Worm (Caenorhabditis elegans) whole organism, mixed stage, embryonic: ENCODE measurements around the gene T18D3.9.

Experiments used
- M03D4.4 ChIP-seq: sonication (generic microtip); optimal IDR thresholded peaks from 2 replicates; lab custom pipeline; 2017; ENCODE audit warnings: mild to moderate bottlenecking, missing genetic modification characterization, missing compliant biosample characterization
- bed-3 ChIP-seq: fragments of 200-800 bp; sonication (Bioruptor generic); optimal IDR thresholded peaks from 3 replicates; lab custom pipeline; 2018; ENCODE audit warnings: mild to moderate bottlenecking, missing genetic modification characterization, moderate library complexity, missing compliant biosample characterization
- blmp-1 ChIP-seq: fragments of 150-350 bp; optimal IDR thresholded peaks from 2 replicates; lab custom pipeline; 2014; ENCODE audit warnings: missing biosample characterization, missing genetic modification characterization
- ceh-39 ChIP-seq: fragments of 150-350 bp; optimal IDR thresholded peaks from 2 replicates; lab custom pipeline; 2014; ENCODE audit warnings: missing biosample characterization, missing genetic modification characterization
- ceh-43 ChIP-seq: fragments of 200-800 bp; sonication (Bioruptor generic); optimal IDR thresholded peaks from 2 replicates; lab custom pipeline; 2018; ENCODE audit warnings: mild to moderate bottlenecking, missing genetic modification characterization, moderate library complexity, missing compliant biosample characterization
- ceh-83 ChIP-seq: fragments of 200-800 bp; sonication (Bioruptor generic); optimal IDR thresholded peaks from 2 replicates; lab custom pipeline; 2018; ENCODE audit warnings: mild to moderate bottlenecking, missing genetic modification characterization, missing compliant biosample characterization
- ces-1 ChIP-seq: fragments of 150-350 bp; optimal IDR thresholded peaks from 2 replicates; lab custom pipeline; 2014; ENCODE audit warnings: missing biosample characterization, missing genetic modification reagents, missing genetic modification characterization
- drap-1 ChIP-seq: fragments of 200-800 bp; sonication (Bioruptor generic); optimal IDR thresholded peaks from 3 replicates; lab custom pipeline; 2018; ENCODE audit warnings: mild to moderate bottlenecking, missing genetic modification characterization, missing compliant biosample characterization
- elt-3 ChIP-seq: fragments of 150-350 bp; optimal IDR thresholded peaks from 2 replicates; lab custom pipeline; 2014; ENCODE audit warnings: missing biosample characterization, missing genetic modification characterization
- flh-1 ChIP-seq: fragments of 200-800 bp; sonication (Bioruptor generic); optimal IDR thresholded peaks from 2 replicates; lab custom pipeline; 2018; ENCODE audit warnings: mild to moderate bottlenecking, missing genetic modification characterization, moderate library complexity, missing compliant biosample characterization
- ham-2 ChIP-seq: fragments of 200-800 bp; sonication (Bioruptor generic); optimal IDR thresholded peaks from 2 replicates; lab custom pipeline; 2018; ENCODE audit warnings: mild to moderate bottlenecking, missing genetic modification characterization, missing compliant biosample characterization
- hlh-1 ChIP-seq: fragments of 150-350 bp; optimal IDR thresholded peaks from 2 replicates; lab custom pipeline; 2014; ENCODE audit warnings: missing biosample characterization, missing genetic modification reagents, missing genetic modification characterization
- lin-13 ChIP-seq: fragments of 150-350 bp; optimal IDR thresholded peaks from 2 replicates; lab custom pipeline; 2014; ENCODE audit warnings: missing biosample characterization, missing genetic modification characterization
- lin-32 ChIP-seq: fragments of 200-800 bp; sonication (Bioruptor generic); optimal IDR thresholded peaks from 2 replicates; lab custom pipeline; 2018; ENCODE audit warnings: mild to moderate bottlenecking, missing genetic modification characterization, missing compliant biosample characterization
- lsy-2 ChIP-seq: fragments of 150-350 bp; optimal IDR thresholded peaks from 2 replicates; lab custom pipeline; 2014; ENCODE audit warnings: missing biosample characterization, missing genetic modification characterization
- mab-5 ChIP-seq: fragments of 150-350 bp; optimal IDR thresholded peaks from 2 replicates; lab custom pipeline; 2014; ENCODE audit warnings: missing biosample characterization, missing genetic modification characterization
- mls-2 ChIP-seq: sonication (generic microtip); optimal IDR thresholded peaks from 2 replicates; lab custom pipeline; 2016; ENCODE audit warnings: mild to moderate bottlenecking, missing genetic modification characterization, moderate library complexity, missing compliant biosample characterization
- nhr-12 ChIP-seq: fragments of 150-350 bp; optimal IDR thresholded peaks from 2 replicates; lab custom pipeline; 2014; ENCODE audit warnings: missing biosample characterization, missing genetic modification characterization
- nhr-237 ChIP-seq: fragments of 150-350 bp; optimal IDR thresholded peaks from 2 replicates; lab custom pipeline; 2014; ENCODE audit warnings: missing biosample characterization, missing genetic modification characterization
- nhr-28 ChIP-seq: fragments of 150-350 bp; optimal IDR thresholded peaks from 2 replicates; lab custom pipeline; 2014; ENCODE audit warnings: missing biosample characterization, missing genetic modification characterization
- pha-4 ChIP-seq: fragments of 150-350 bp; optimal IDR thresholded peaks from 2 replicates; lab custom pipeline; 2018; ENCODE audit warnings: missing biosample characterization, missing genetic modification reagents, missing genetic modification characterization
- sem-2 ChIP-seq: fragments of 200-800 bp; sonication (Bioruptor generic); optimal IDR thresholded peaks from 2 replicates; lab custom pipeline; 2018; ENCODE audit warnings: mild to moderate bottlenecking, missing genetic modification characterization, missing compliant biosample characterization
- snpc-4 ChIP-seq: fragments of 150-350 bp; optimal IDR thresholded peaks from 2 replicates; lab custom pipeline; 2014; ENCODE audit warnings: missing biosample characterization, missing genetic modification characterization
- sptf-1 ChIP-seq: sonication (generic microtip); optimal IDR thresholded peaks from 2 replicates; lab custom pipeline; 2017; ENCODE audit warnings: mild to moderate bottlenecking, missing genetic modification characterization, moderate library complexity, missing compliant biosample characterization
- tbx-8 ChIP-seq: fragments of 200-800 bp; sonication (Bioruptor generic); optimal IDR thresholded peaks from 2 replicates; lab custom pipeline; 2018; ENCODE audit warnings: mild to moderate bottlenecking, missing genetic modification characterization, moderate library complexity, missing compliant biosample characterization
- unc-39 ChIP-seq: fragments of 150-350 bp; optimal IDR thresholded peaks from 2 replicates; lab custom pipeline; 2014; ENCODE audit warnings: missing biosample characterization, missing genetic modification characterization
- zip-8 ChIP-seq: fragments of 150-350 bp; optimal IDR thresholded peaks from 2 replicates; lab custom pipeline; 2014; ENCODE audit warnings: missing biosample characterization, missing genetic modification characterization
- ztf-11 ChIP-seq: fragments of 150-350 bp; optimal IDR thresholded peaks from 2 replicates; lab custom pipeline; 2014; ENCODE audit warnings: missing biosample characterization, missing genetic modification characterization

Gene T18D3.9

ce11 chrX:12446572-12446971 is 7.7 kb downstream of the T18D3.9 start:
- TF ChIP-seq drap-1 (no peak), lsy-2 (tag; lab: Kevin White, UChicago) (no peak), ham-2 (GFP tag; lab: Kevin White, UChicago) (no peak)

ce11 chrX:12444423-12444822 is 9.8 kb downstream of the T18D3.9 start:
- TF ChIP-seq elt-3 (tag; lab: Kevin White, UChicago) = no peak
- no peak for TF ChIP-seq snpc-4 (tag; lab: Kevin White, UChicago)
- no peak for TF ChIP-seq ces-1 (GFP tag; lab: Kevin White, UChicago)
- TF ChIP-seq drap-1 = no peak
- TF ChIP-seq ceh-39 (tag; lab: Kevin White, UChicago) = no peak
- no peak for TF ChIP-seq blmp-1 (tag; lab: Kevin White, UChicago)
- no peak for TF ChIP-seq ceh-43 (GFP tag; lab: Kevin White, UChicago)
- no peak for TF ChIP-seq mls-2 (tag; lab: Kevin White, UChicago)
- TF ChIP-seq M03D4.4 (tag; lab: Kevin White, UChicago) = no peak
- no peak for TF ChIP-seq tbx-8 (GFP tag; lab: Kevin White, UChicago)
- no peak for TF ChIP-seq ceh-83 (GFP tag; lab: Kevin White, UChicago)
- no peak for TF ChIP-seq ztf-11 (tag; lab: Kevin White, UChicago)
- no peak for TF ChIP-seq nhr-12 (tag; lab: Kevin White, UChicago)
- no peak for TF ChIP-seq sptf-1

- TF ChIP-seq sptf-1 = no peak
- no peak for TF ChIP-seq nhr-237 (tag; lab: Kevin White, UChicago)
- no peak for TF ChIP-seq snpc-4 (tag; lab: Kevin White, UChicago)
- no peak for TF ChIP-seq bed-3 (GFP tag; lab: Kevin White, UChicago)
- no peak for TF ChIP-seq nhr-28
- TF ChIP-seq mab-5 (tag; lab: Kevin White, UChicago) = no peak
- TF ChIP-seq drap-1 = no peak
Measured at ce11 chrX:12439998-12440722, 14.1 kb downstream of the T18D3.9 start.

- TF ChIP-seq ham-2 (GFP tag; lab: Kevin White, UChicago) = no peak
- no peak for TF ChIP-seq tbx-8 (GFP tag; lab: Kevin White, UChicago)
- TF ChIP-seq lin-13 (tag; lab: Kevin White, UChicago) = no peak
- no peak for TF ChIP-seq ceh-83 (GFP tag; lab: Kevin White, UChicago)
- TF ChIP-seq flh-1 = no peak
- no peak for TF ChIP-seq ceh-39 (tag; lab: Kevin White, UChicago)
- TF ChIP-seq sem-2 = no peak
- TF ChIP-seq M03D4.4 (tag; lab: Kevin White, UChicago) = no peak
- no peak for TF ChIP-seq ces-1 (GFP tag; lab: Kevin White, UChicago)
- TF ChIP-seq blmp-1 (tag; lab: Kevin White, UChicago) = no peak
- TF ChIP-seq mls-2 (tag; lab: Kevin White, UChicago) = no peak
Measured at ce11 chrX:12438266-12438665, 16.0 kb downstream of the T18D3.9 start.

ce11 chrX:12436486-12436885 is 17.8 kb downstream of the T18D3.9 start:
- TF ChIP-seq mab-5 (tag; lab: Kevin White, UChicago) (no peak), lin-32 (GFP tag; lab: Kevin White, UChicago) (no peak), hlh-1 (tag; lab: Kevin White, UChicago) (no peak), ceh-83 (GFP tag; lab: Kevin White, UChicago) (no peak), nhr-12 (tag; lab: Kevin White, UChicago) (no peak), lsy-2 (tag; lab: Kevin White, UChicago) (no peak), drap-1 (no peak), nhr-28 (no peak), pha-4 (no peak), elt-3 (tag; lab: Kevin White, UChicago) (no peak), flh-1 (no peak), M03D4.4 (tag; lab: Kevin White, UChicago) (no peak), sptf-1 (no peak), tbx-8 (GFP tag; lab: Kevin White, UChicago) (no peak), bed-3 (GFP tag; lab: Kevin White, UChicago) (no peak), mls-2 (tag; lab: Kevin White, UChicago) (no peak), ceh-39 (tag; lab: Kevin White, UChicago) (no peak), ces-1 (GFP tag; lab: Kevin White, UChicago) (no peak), zip-8 (tag; lab: Kevin White, UChicago) (no peak), ham-2 (GFP tag; lab: Kevin White, UChicago) (no peak)
- TF ChIP-seq, all 35 proteins: peak for 0

- no peak for TF ChIP-seq flh-1
- no peak for TF ChIP-seq ces-1 (GFP tag; lab: Kevin White, UChicago)
- no peak for TF ChIP-seq M03D4.4 (tag; lab: Kevin White, UChicago)
- TF ChIP-seq lin-32 (GFP tag; lab: Kevin White, UChicago) = no peak
- no peak for TF ChIP-seq unc-39 (tag; lab: Kevin White, UChicago)
- TF ChIP-seq ceh-83 (GFP tag; lab: Kevin White, UChicago) = no peak
- no peak for TF ChIP-seq ztf-11 (tag; lab: Kevin White, UChicago)
Measured at ce11 chrX:12435246-12435645, 19.0 kb downstream of the T18D3.9 start.
